Worm (Caenorhabditis elegans) whole organism, midembryonic: ENCODE measurements around the gene ZC404.2.

Source experiments
- T22C8.4 ChIP-seq: fragments of 200-800 bp; sonication (Bioruptor generic); IDR thresholded peaks from 2 replicates; pipeline ENCODE4 v1.3.6; 2022; ENCODE audit warnings: missing genetic modification characterization, missing compliant biosample characterization
- cog-1 ChIP-seq: sonication (generic microtip); optimal IDR thresholded peaks from 2 replicates; lab custom pipeline; 2016; ENCODE audit warnings: missing genetic modification characterization, missing compliant biosample characterization
- flt-1 ChIP-seq: fragments of 200-800 bp; sonication (Bioruptor generic); IDR thresholded peaks from 2 replicates; pipeline ENCODE4 v1.3.6; 2022; ENCODE audit warnings: missing genetic modification characterization, missing compliant biosample characterization
- klf-2 ChIP-seq: fragments of 200-800 bp; sonication (Bioruptor generic); conservative IDR thresholded peaks from 2 replicates; pipeline ENCODE4 v1.3.6; 2022; ENCODE audit warnings: missing genetic modification reagents, missing genetic modification characterization, missing compliant biosample characterization
- ref-1 ChIP-seq: fragments of 200-800 bp; sonication (Bioruptor generic); conservative IDR thresholded peaks from 2 replicates; pipeline ENCODE4 v1.3.6; 2022; ENCODE audit warnings: missing genetic modification reagents, missing genetic modification characterization, missing compliant biosample characterization
- ztf-23 ChIP-seq: fragments of 200-800 bp; sonication (Bioruptor generic); IDR thresholded peaks from 2 replicates; pipeline ENCODE4 v1.3.6; 2022; ENCODE audit warnings: missing genetic modification reagents, missing genetic modification characterization, missing compliant biosample characterization

- TF ChIP-seq ref-1 (GFP tag; lab: Robert Waterston, UW) (no peak), flt-1 (GFP tag; lab: Robert Waterston, UW) (no peak), cog-1 (tag; lab: Kevin White, UChicago) (no peak), T22C8.4 (GFP tag; lab: Robert Waterston, UW) (no peak), klf-2 (GFP tag; lab: Robert Waterston, UW) (no peak), ztf-23 (GFP tag; lab: Robert Waterston, UW) (no peak)
Observed at ce11 chrV:6787906-6788430, at the start of gene ZC404.2.
